Worm (Caenorhabditis elegans): Measurements from ENCODE around the gene mai-2.

DNA sequence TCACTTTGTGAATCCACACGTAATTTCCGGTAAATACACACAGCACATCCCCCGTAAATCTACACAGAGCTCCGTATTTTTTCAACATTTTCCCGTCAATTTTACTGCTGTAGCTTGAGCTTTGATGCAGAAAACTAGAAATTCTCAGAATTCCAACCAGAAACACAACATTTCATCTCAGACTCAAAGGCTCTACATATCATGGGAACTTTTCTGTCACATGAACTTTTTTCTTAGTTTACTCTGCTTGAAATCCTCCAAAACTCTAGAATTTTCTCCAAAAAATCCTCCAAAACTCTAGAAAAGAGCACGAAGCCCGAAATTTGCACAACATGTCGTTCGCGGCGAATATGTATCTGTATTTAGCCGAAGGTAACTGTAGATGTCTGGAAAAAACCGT, 22.5 kb upstream of the mai-2 start, which contains the start of gene Y55H10A.2:
- TF ChIP-seq lin-15B (tag; optimal IDR thresholded peaks at IDR 0.05) (no peak), jun-1 (tag; optimal IDR thresholded peaks at IDR 0.05) (no peak), F49E8.2 (tag; optimal IDR thresholded peaks at IDR 0.05; ENCODE audit: borderline replicate concordance) (no peak), nhr-28 (tag; optimal IDR thresholded peaks at IDR 0.05) (no peak)
